Worm (Caenorhabditis elegans) whole organism, midembryonic: ENCODE data around the gene mpk-1.

Experiments used
- T22C8.4 ChIP-seq: fragments of 200-800 bp; sonication (Bioruptor generic); IDR thresholded peaks from 2 replicates; pipeline ENCODE4 v1.3.6; 2022; ENCODE audit warnings: missing genetic modification characterization, missing compliant biosample characterization
- cog-1 ChIP-seq: sonication (generic microtip); optimal IDR thresholded peaks from 2 replicates; lab custom pipeline; 2016; ENCODE audit warnings: missing genetic modification characterization, missing compliant biosample characterization
- flt-1 ChIP-seq: fragments of 200-800 bp; sonication (Bioruptor generic); IDR thresholded peaks from 2 replicates; pipeline ENCODE4 v1.3.6; 2022; ENCODE audit warnings: missing genetic modification characterization, missing compliant biosample characterization
- klf-2 ChIP-seq: fragments of 200-800 bp; sonication (Bioruptor generic); conservative IDR thresholded peaks from 2 replicates; pipeline ENCODE4 v1.3.6; 2022; ENCODE audit warnings: missing genetic modification reagents, missing genetic modification characterization, missing compliant biosample characterization
- med-1 ChIP-seq: sonication (generic microtip); optimal IDR thresholded peaks from 2 replicates; lab custom pipeline; 2017; ENCODE audit warnings: missing genetic modification characterization, mild to moderate bottlenecking, missing compliant biosample characterization, antibody characterized with exemption, missing genetic modification reagents; ENCODE audit not compliant: insufficient read depth
- ref-1 ChIP-seq: fragments of 200-800 bp; sonication (Bioruptor generic); conservative IDR thresholded peaks from 2 replicates; pipeline ENCODE4 v1.3.6; 2022; ENCODE audit warnings: missing genetic modification reagents, missing genetic modification characterization, missing compliant biosample characterization
- tab-1 ChIP-seq: fragments of 200-800 bp; sonication (Bioruptor generic); IDR thresholded peaks from 2 replicates; pipeline ENCODE4 v1.3.6; 2022; ENCODE audit warnings: missing genetic modification characterization, missing compliant biosample characterization
- ztf-23 ChIP-seq: fragments of 200-800 bp; sonication (Bioruptor generic); IDR thresholded peaks from 2 replicates; pipeline ENCODE4 v1.3.6; 2022; ENCODE audit warnings: missing genetic modification reagents, missing genetic modification characterization, missing compliant biosample characterization
- ztf-29 ChIP-seq: fragments of 200-800 bp; sonication (Bioruptor generic); IDR thresholded peaks from 2 replicates; pipeline ENCODE4 v1.3.6; 2022; ENCODE audit warnings: missing genetic modification reagents, missing genetic modification characterization, missing compliant biosample characterization

mpk-1 gene

ce11 chrIII:4178564-4178963 lies 49.3 kb downstream of the mpk-1 start, which contains the start of gene C16C10.2:
Gene C16C10.2, minus strand, starts transcription at chrIII:4178664.
- TF ChIP-seq flt-1 (GFP tag; lab: Robert Waterston, UW) (no peak), ref-1 (GFP tag; lab: Robert Waterston, UW) (no peak), T22C8.4 (no peak), med-1 (GFP tag; lab: Kevin White, UChicago) (no peak), klf-2 (GFP tag; lab: Robert Waterston, UW) (no peak), tab-1 (GFP tag; lab: Robert Waterston, UW) (no peak), cog-1 (tag; lab: Kevin White, UChicago) (no peak), ztf-23 (GFP tag; lab: Robert Waterston, UW) (no peak), ztf-29 (GFP tag; lab: Robert Waterston, UW) (no peak)

- no peak for TF ChIP-seq med-1 (GFP tag; lab: Kevin White, UChicago)
- TF ChIP-seq ztf-23 (GFP tag; lab: Robert Waterston, UW) = no peak
- TF ChIP-seq klf-2 (GFP tag; lab: Robert Waterston, UW) = no peak
- TF ChIP-seq tab-1 (GFP tag; lab: Robert Waterston, UW) = no peak
- no peak for TF ChIP-seq ref-1 (GFP tag; lab: Robert Waterston, UW)
- no peak for TF ChIP-seq T22C8.4
- no peak for TF ChIP-seq ztf-29 (GFP tag; lab: Robert Waterston, UW)
- TF ChIP-seq cog-1 (tag; lab: Kevin White, UChicago) = no peak
- no peak for TF ChIP-seq flt-1 (GFP tag; lab: Robert Waterston, UW)
Measured at ce11 chrIII:4176109-4176596, 51.8 kb downstream of the mpk-1 start, which contains the start of the genes hrde-1 and C16C10.13. Gene hrde-1, minus strand, starts transcription at chrIII:4176159. Gene C16C10.13, plus strand, starts transcription at chrIII:4176440.

ce11 chrIII:4175489-4175888 lies 52.4 kb downstream of the mpk-1 start:
- no peak for TF ChIP-seq klf-2 (GFP tag; lab: Robert Waterston, UW)
- TF ChIP-seq med-1 (GFP tag; lab: Kevin White, UChicago) = no peak
- TF ChIP-seq ref-1 (GFP tag; lab: Robert Waterston, UW) = no peak
- no peak for TF ChIP-seq ztf-23 (GFP tag; lab: Robert Waterston, UW)
- TF ChIP-seq flt-1 (GFP tag; lab: Robert Waterston, UW) = no peak
- no peak for TF ChIP-seq ztf-29 (GFP tag; lab: Robert Waterston, UW)
- TF ChIP-seq cog-1 (tag; lab: Kevin White, UChicago) = no peak
- TF ChIP-seq tab-1 (GFP tag; lab: Robert Waterston, UW) = no peak
- TF ChIP-seq T22C8.4 = no peak

ce11 chrIII:4172210-4172609 lies 55.7 kb downstream of the mpk-1 start:
- no peak for TF ChIP-seq ztf-23 (GFP tag; lab: Robert Waterston, UW)
- TF ChIP-seq tab-1 (GFP tag; lab: Robert Waterston, UW) = no peak
- no peak for TF ChIP-seq cog-1 (tag; lab: Kevin White, UChicago)
- TF ChIP-seq ztf-29 (GFP tag; lab: Robert Waterston, UW) = no peak
- no peak for TF ChIP-seq flt-1 (GFP tag; lab: Robert Waterston, UW)
- no peak for TF ChIP-seq T22C8.4
- no peak for TF ChIP-seq med-1 (GFP tag; lab: Kevin White, UChicago)
- no peak for TF ChIP-seq ref-1 (GFP tag; lab: Robert Waterston, UW)
- TF ChIP-seq klf-2 (GFP tag; lab: Robert Waterston, UW) = no peak

ce11 chrIII:4170903-4171377 lies 57.0 kb downstream of the mpk-1 start, which contains the start of the genes rnf-121 and C16C10.4:
Gene rnf-121, minus strand, starts transcription at chrIII:4170953.
Gene C16C10.4, plus strand, starts transcription at chrIII:4171336.
- TF ChIP-seq klf-2 (GFP tag; lab: Robert Waterston, UW) (peak; percentile 93), ztf-23 (GFP tag; lab: Robert Waterston, UW) (peak; percentile 91), cog-1 (tag; lab: Kevin White, UChicago) (peak; percentile 63), T22C8.4 (peak; percentile 65), ztf-29 (GFP tag; lab: Robert Waterston, UW) (peak; percentile 86), flt-1 (GFP tag; lab: Robert Waterston, UW) (peak; percentile 95), tab-1 (GFP tag; lab: Robert Waterston, UW) (peak; percentile 91), med-1 (GFP tag; lab: Kevin White, UChicago) (peak; percentile 98), ref-1 (GFP tag; lab: Robert Waterston, UW) (peak; percentile 69)

ce11 chrIII:4168665-4169064 lies 59.2 kb downstream of the mpk-1 start, which contains the start of gene ccdc-55:
Gene ccdc-55, minus strand, starts transcription at chrIII:4168765.
- no peak for TF ChIP-seq cog-1 (tag; lab: Kevin White, UChicago)
- TF ChIP-seq ztf-23 (GFP tag; lab: Robert Waterston, UW) = no peak
- no peak for TF ChIP-seq T22C8.4
- TF ChIP-seq ztf-29 (GFP tag; lab: Robert Waterston, UW) = no peak
- no peak for TF ChIP-seq tab-1 (GFP tag; lab: Robert Waterston, UW)
- TF ChIP-seq klf-2 (GFP tag; lab: Robert Waterston, UW) = no peak
- no peak for TF ChIP-seq med-1 (GFP tag; lab: Kevin White, UChicago)
- no peak for TF ChIP-seq flt-1 (GFP tag; lab: Robert Waterston, UW)
- TF ChIP-seq ref-1 (GFP tag; lab: Robert Waterston, UW) = no peak
